Worm (Caenorhabditis elegans) whole organism, L1 larva: Measurements from ENCODE around the gene T16G1.3.

ENCODE experiments used
- C16A3.4 ChIP-seq: fragments of 150-350 bp; optimal IDR thresholded peaks from 2 replicates; lab custom pipeline; 2014; ENCODE audit warnings: missing biosample characterization, missing genetic modification characterization
- C34B4.2 ChIP-seq: sonication (generic microtip); optimal IDR thresholded peaks from 2 replicates; lab custom pipeline; 2017; ENCODE audit warnings: mild to moderate bottlenecking, missing genetic modification characterization, missing compliant biosample characterization
- F16B12.6 ChIP-seq: fragments of 150-350 bp; optimal IDR thresholded peaks from 2 replicates; lab custom pipeline; 2014; ENCODE audit warnings: missing biosample characterization, missing genetic modification characterization
- Y116A8C.19 ChIP-seq: sonication (generic microtip); optimal IDR thresholded peaks from 2 replicates; lab custom pipeline; 2016; ENCODE audit warnings: missing compliant biosample characterization, missing genetic modification characterization, borderline replicate concordance
- aly-2 ChIP-seq: fragments of 150-350 bp; optimal IDR thresholded peaks from 2 replicates; lab custom pipeline; 2014; ENCODE audit warnings: missing biosample characterization, missing genetic modification characterization
- ama-1 ChIP-seq: fragments of 150-350 bp; optimal IDR thresholded peaks from 2 replicates; lab custom pipeline; 2014
- blmp-1 ChIP-seq: fragments of 150-350 bp; optimal IDR thresholded peaks from 2 replicates; lab custom pipeline; 2014; ENCODE audit warnings: missing biosample characterization, missing genetic modification characterization
- ceh-63 ChIP-seq: fragments of 200-800 bp; sonication (Bioruptor generic); optimal IDR thresholded peaks from 2 replicates; lab custom pipeline; 2018; ENCODE audit warnings: mild to moderate bottlenecking, missing genetic modification characterization, missing compliant biosample characterization
- ceh-8 ChIP-seq: fragments of 200-800 bp; sonication (Bioruptor generic); optimal IDR thresholded peaks from 2 replicates; lab custom pipeline; 2018; ENCODE audit warnings: mild to moderate bottlenecking, missing genetic modification characterization, moderate library complexity, missing compliant biosample characterization
- ceh-88 ChIP-seq: fragments of 200-800 bp; sonication (Bioruptor generic); IDR thresholded peaks from 2 replicates; pipeline ENCODE4 v1.3.6; 2022; ENCODE audit warnings: missing genetic modification characterization, missing compliant biosample characterization
- ceh-90 ChIP-seq: sonication (generic microtip); optimal IDR thresholded peaks from 2 replicates; lab custom pipeline; 2016; ENCODE audit warnings: missing genetic modification characterization, missing compliant biosample characterization
- dpl-1 ChIP-seq, 3 experiments: fragments of 150-350 bp in 2 of 3; sonication (generic microtip) in 1 of 3; optimal IDR thresholded peaks; 2 replicates each; lab custom pipeline; 2014 to 2017; ENCODE audit warnings: missing biosample characterization in 3 of 3, missing genetic modification characterization in 3 of 3, missing genetic modification reagents in 3 of 3
- efl-1 ChIP-seq, 4 experiments: fragments of 150-350 bp; optimal IDR thresholded peaks in 3 of 4; peaks in 1 of 4; 1 replicate in 1 of 4; 2 replicates in 3 of 4; lab custom pipeline; 2014; ENCODE audit warnings: missing biosample characterization in 2 of 4, missing genetic modification characterization in 2 of 4, missing genetic modification reagents in 2 of 4
- efl-3 ChIP-seq: fragments of 200-800 bp; sonication (Bioruptor generic); optimal IDR thresholded peaks from 2 replicates; lab custom pipeline; 2018; ENCODE audit warnings: mild to moderate bottlenecking, missing genetic modification characterization, missing compliant biosample characterization
- egl-13 ChIP-seq: sonication (generic microtip); optimal IDR thresholded peaks from 2 replicates; lab custom pipeline; 2016; ENCODE audit warnings: missing genotype, missing genetic modification reagents, missing genetic modification characterization, missing compliant biosample characterization
- egl-27 ChIP-seq, 2 experiments: fragments of 150-350 bp in 1 of 2; sonication (generic microtip); optimal IDR thresholded peaks; 3 replicates each; lab custom pipeline; 2017 to 2018; ENCODE audit warnings: missing biosample characterization in 2 of 2, missing genetic modification characterization in 2 of 2, missing genetic modification reagents in 2 of 2
- fkh-10 ChIP-seq: sonication (generic microtip); optimal IDR thresholded peaks from 2 replicates; lab custom pipeline; 2017; ENCODE audit warnings: missing biosample characterization, missing genetic modification reagents, missing genetic modification characterization
- fkh-4 ChIP-seq: sonication (generic microtip); optimal IDR thresholded peaks from 2 replicates; lab custom pipeline; 2016; ENCODE audit warnings: missing compliant biosample characterization, missing genetic modification characterization, borderline replicate concordance
- fos-1 ChIP-seq: fragments of 150-350 bp; optimal IDR thresholded peaks from 2 replicates; lab custom pipeline; 2014; ENCODE audit warnings: missing biosample characterization, missing genetic modification characterization
- grh-1 ChIP-seq: fragments of 200-800 bp; sonication (Bioruptor generic); IDR thresholded peaks from 2 replicates; pipeline ENCODE4 v1.3.6; 2022; ENCODE audit warnings: missing genetic modification reagents, missing genetic modification characterization, missing compliant biosample characterization
- hlh-17 ChIP-seq: fragments of 200-800 bp; sonication (Bioruptor generic); optimal IDR thresholded peaks from 2 replicates; lab custom pipeline; 2018; ENCODE audit warnings: missing genetic modification characterization, mild to moderate bottlenecking, missing compliant biosample characterization, moderate library complexity, borderline replicate concordance
- irx-1 ChIP-seq: sonication (generic microtip); optimal IDR thresholded peaks from 2 replicates; lab custom pipeline; 2016; ENCODE audit warnings: missing genetic modification characterization, missing compliant biosample characterization
- isw-1 ChIP-seq: fragments of 200-800 bp; sonication (Bioruptor generic); IDR thresholded peaks from 2 replicates; pipeline ENCODE4 v1.3.6; 2022; ENCODE audit warnings: missing genetic modification characterization, missing compliant biosample characterization
- lin-14 ChIP-seq: fragments of 200-800 bp; sonication (Bioruptor generic); optimal IDR thresholded peaks from 2 replicates; lab custom pipeline; 2018; ENCODE audit warnings: mild to moderate bottlenecking, missing genetic modification characterization, moderate library complexity, missing compliant biosample characterization
- lin-15B ChIP-seq: fragments of 150-350 bp; sonication (generic microtip); optimal IDR thresholded peaks from 3 replicates; lab custom pipeline; 2014; ENCODE audit warnings: missing biosample characterization, missing genetic modification characterization
- lin-35 ChIP-seq, 2 experiments: fragments of 150-350 bp; optimal IDR thresholded peaks; 2 replicates each; lab custom pipeline; 2014; ENCODE audit warnings: missing biosample characterization in 2 of 2, missing genetic modification characterization in 2 of 2, missing genetic modification reagents in 2 of 2
- lin-39 ChIP-seq: fragments of 150-350 bp; optimal IDR thresholded peaks from 2 replicates; lab custom pipeline; 2014; ENCODE audit warnings: missing biosample characterization, missing genetic modification reagents, missing genetic modification characterization
- lir-3 ChIP-seq: sonication (generic microtip); optimal IDR thresholded peaks from 2 replicates; lab custom pipeline; 2016; ENCODE audit warnings: mild to moderate bottlenecking, missing genetic modification characterization, moderate library complexity, missing compliant biosample characterization; ENCODE audit not compliant: poor library complexity
- lsy-2 ChIP-seq, 2 experiments: fragments of 150-350 bp; optimal IDR thresholded peaks; 2 replicates each; lab custom pipeline; 2014; ENCODE audit warnings: missing biosample characterization in 2 of 2, missing genetic modification characterization in 2 of 2
- mdl-1 ChIP-seq, 2 experiments: fragments of 150-350 bp; optimal IDR thresholded peaks; 2 replicates each; lab custom pipeline; 2014 to 2017; ENCODE audit warnings: missing biosample characterization in 2 of 2, missing genetic modification characterization in 2 of 2, inconsistent platforms in 1 of 2
- mef-2 ChIP-seq: fragments of 150-350 bp; optimal IDR thresholded peaks from 2 replicates; lab custom pipeline; 2014; ENCODE audit warnings: missing biosample characterization, missing genetic modification characterization
- mep-1 ChIP-seq: fragments of 150-350 bp; optimal IDR thresholded peaks from 2 replicates; lab custom pipeline; 2014; ENCODE audit warnings: missing biosample characterization, missing genetic modification characterization
- nhr-11 ChIP-seq: fragments of 150-350 bp; optimal IDR thresholded peaks from 2 replicates; lab custom pipeline; 2014; ENCODE audit warnings: missing biosample characterization, missing genetic modification characterization
- nhr-12 ChIP-seq: sonication (generic microtip); optimal IDR thresholded peaks from 2 replicates; lab custom pipeline; 2017; ENCODE audit warnings: missing biosample characterization, missing genetic modification characterization
- nhr-19 ChIP-seq: fragments of 200-800 bp; sonication (Bioruptor generic); conservative IDR thresholded peaks from 2 replicates; pipeline ENCODE4 v1.3.6; 2022; ENCODE audit warnings: missing genetic modification characterization, missing compliant biosample characterization
- nhr-28 ChIP-seq: fragments of 150-350 bp; optimal IDR thresholded peaks from 2 replicates; lab custom pipeline; 2014; ENCODE audit warnings: missing biosample characterization, missing genetic modification characterization
- nhr-47 ChIP-seq: sonication (generic microtip); optimal IDR thresholded peaks from 2 replicates; lab custom pipeline; 2016; ENCODE audit warnings: mild to moderate bottlenecking, missing genetic modification characterization, moderate library complexity, missing compliant biosample characterization
- nhr-76 ChIP-seq: sonication (generic microtip); optimal IDR thresholded peaks from 2 replicates; lab custom pipeline; 2017; ENCODE audit warnings: missing biosample characterization, missing genetic modification characterization
- nhr-77 ChIP-seq: fragments of 150-350 bp; optimal IDR thresholded peaks from 2 replicates; lab custom pipeline; 2014; ENCODE audit warnings: missing biosample characterization, missing genetic modification characterization
- nhr-85 ChIP-seq: sonication (generic microtip); peaks from one replicate; lab custom pipeline; 2016; ENCODE audit warnings: missing genetic modification characterization, inconsistent platforms, missing compliant biosample characterization
- nhr-90 ChIP-seq: sonication (generic microtip); optimal IDR thresholded peaks from 2 replicates; lab custom pipeline; 2016; ENCODE audit warnings: mild to moderate bottlenecking, missing genetic modification characterization, missing compliant biosample characterization; ENCODE audit not compliant: poor library complexity
- snpc-4 ChIP-seq: fragments of 150-350 bp; optimal IDR thresholded peaks from 2 replicates; lab custom pipeline; 2014; ENCODE audit warnings: missing biosample characterization, missing genetic modification characterization
- snu-23 ChIP-seq: sonication (generic microtip); optimal IDR thresholded peaks from 2 replicates; lab custom pipeline; 2016; ENCODE audit warnings: missing genetic modification characterization, missing compliant biosample characterization
- sox-4 ChIP-seq: sonication (generic microtip); optimal IDR thresholded peaks from 2 replicates; lab custom pipeline; 2016; ENCODE audit warnings: missing genetic modification characterization, missing compliant biosample characterization
- sup-37 ChIP-seq: fragments of 200-800 bp; sonication (Bioruptor generic); optimal IDR thresholded peaks from 2 replicates; lab custom pipeline; 2018; ENCODE audit warnings: mild to moderate bottlenecking, missing genetic modification characterization, missing compliant biosample characterization
- swsn-7 ChIP-seq: sonication (generic microtip); optimal IDR thresholded peaks from 2 replicates; lab custom pipeline; 2016; ENCODE audit warnings: missing genetic modification characterization, missing compliant biosample characterization
- tbx-2 ChIP-seq: sonication (generic microtip); optimal IDR thresholded peaks from 2 replicates; lab custom pipeline; 2016; ENCODE audit warnings: missing genetic modification characterization, missing compliant biosample characterization
- tlp-1 ChIP-seq: fragments of 150-350 bp; optimal IDR thresholded peaks from 2 replicates; lab custom pipeline; 2014; ENCODE audit warnings: missing biosample characterization, missing genetic modification characterization
- unc-130 ChIP-seq: fragments of 150-350 bp; optimal IDR thresholded peaks from 2 replicates; lab custom pipeline; 2017; ENCODE audit warnings: missing biosample characterization, missing genetic modification characterization, inconsistent platforms
- unc-62 ChIP-seq: fragments of 150-350 bp; optimal IDR thresholded peaks from 2 replicates; lab custom pipeline; 2014; ENCODE audit warnings: missing biosample characterization, missing genetic modification reagents, missing genetic modification characterization
- unc-86 ChIP-seq: sonication (generic microtip); optimal IDR thresholded peaks from 2 replicates; lab custom pipeline; 2016; ENCODE audit warnings: missing genetic modification characterization, missing compliant biosample characterization
- vab-15 ChIP-seq: sonication (generic microtip); optimal IDR thresholded peaks from 2 replicates; lab custom pipeline; 2017; ENCODE audit warnings: missing genotype, mild to moderate bottlenecking, missing genetic modification characterization, missing compliant biosample characterization
- zip-4 ChIP-seq: fragments of 200-800 bp; sonication (Bioruptor generic); optimal IDR thresholded peaks from 2 replicates; lab custom pipeline; 2018; ENCODE audit warnings: mild to moderate bottlenecking, missing genetic modification characterization, moderate library complexity, missing compliant biosample characterization

The T16G1.3 gene

DNA sequence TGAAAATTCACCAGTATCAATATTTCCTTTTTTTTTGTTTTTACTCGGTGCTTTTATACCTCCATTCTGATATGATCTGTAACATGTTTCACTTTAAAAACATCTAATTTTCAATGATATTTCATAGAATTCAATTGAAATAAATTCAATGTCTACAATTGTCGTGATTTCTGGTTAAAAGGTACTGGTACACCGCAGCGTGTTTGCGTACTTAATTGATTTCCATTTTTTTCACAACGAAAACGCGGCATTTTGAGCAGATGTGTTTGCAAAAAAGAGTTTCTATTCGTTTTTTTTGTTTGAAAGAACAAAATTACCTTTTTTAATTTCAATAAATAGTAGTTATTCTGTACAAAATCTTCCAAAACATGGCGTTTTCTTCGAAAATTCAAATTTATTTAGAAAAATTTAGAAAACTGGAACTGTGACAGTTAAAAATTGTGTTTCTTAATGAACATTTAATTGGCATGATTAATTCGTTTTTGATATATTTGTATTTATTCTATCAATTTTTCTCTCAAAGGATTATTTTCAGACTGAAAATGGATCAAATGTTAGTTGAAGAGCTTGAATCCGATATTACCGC is 26.5 kb upstream of the T16G1.3 start, which contains the start of gene pnn-1:
Gene pnn-1, plus strand, starts transcription at position 536 of the 586 bp plus-strand sequence.
- TF ChIP-seq nhr-47 (tag; lab: Kevin White, UChicago) (peak; percentile 37), egl-27 (tag; optimal IDR thresholded peaks at IDR 0.05; lab: Kevin White, UChicago) (no peak), fkh-10 (GFP tag; lab: Kevin White, UChicago) (no peak), nhr-76 (tag; lab: Kevin White, UChicago) (no peak), tlp-1 (tag; lab: Kevin White, UChicago) (no peak), lin-35 (GFP tag; optimal IDR thresholded peaks at IDR 0.05; lab: Kevin White, UChicago) (peak; percentile 28 to 63), lsy-2 (tag; optimal IDR thresholded peaks at IDR 0.05; lab: Kevin White, UChicago) (peak; percentile 71 to 86), hlh-17 (no peak), nhr-85 (tag; lab: Kevin White, UChicago) (no peak), aly-2 (tag; lab: Kevin White, UChicago) (no peak), unc-86 (tag; lab: Kevin White, UChicago) (no peak), Y116A8C.19 (tag; lab: Kevin White, UChicago) (no peak), ceh-90 (no peak), ceh-63 (GFP tag; lab: Kevin White, UChicago) (no peak), snu-23 (GFP tag; lab: Kevin White, UChicago) (peak; percentile 45), vab-15 (tag; lab: Kevin White, UChicago) (no peak), efl-1 (optimal IDR thresholded peaks at IDR 0.05; lab: Kevin White, UChicago) (peak; percentile 40 to 58), efl-1 (GFP tag; optimal IDR thresholded peaks at IDR 0.05 in 1 of 2; lab: Kevin White, UChicago) (peak; percentile 49 to 95), lir-3 (tag; lab: Kevin White, UChicago) (no peak), sup-37 (GFP tag; lab: Kevin White, UChicago) (no peak), mep-1 (tag; lab: Kevin White, UChicago) (peak; percentile 58), irx-1 (tag; lab: Kevin White, UChicago) (no peak), isw-1 (GFP tag; lab: Robert Waterston, UW) (no peak), unc-62 (GFP tag; lab: Kevin White, UChicago) (no peak), snpc-4 (tag; lab: Kevin White, UChicago) (no peak), swsn-7 (tag; lab: Kevin White, UChicago) (no peak), nhr-19 (GFP tag; lab: Robert Waterston, UW) (no peak), sox-4 (tag; lab: Kevin White, UChicago) (no peak), ama-1 (lab: Kevin White, UChicago) (no peak), lin-15B (tag; lab: Kevin White, UChicago) (no peak), lin-14 (GFP tag; lab: Kevin White, UChicago) (peak; percentile 37), fkh-4 (tag; lab: Kevin White, UChicago) (no peak), grh-1 (no peak), unc-130 (no peak), C16A3.4 (tag; lab: Kevin White, UChicago) (peak; percentile 44), fos-1 (tag; lab: Kevin White, UChicago) (no peak), blmp-1 (tag; lab: Kevin White, UChicago) (peak; percentile 41), C34B4.2 (tag; lab: Kevin White, UChicago) (no peak), tbx-2 (tag; lab: Kevin White, UChicago) (peak; percentile 12), F16B12.6 (tag; lab: Kevin White, UChicago) (peak; percentile 87), mef-2 (tag; lab: Kevin White, UChicago) (no peak), efl-3 (GFP tag; lab: Kevin White, UChicago) (no peak), egl-13 (no peak), nhr-28 (tag; lab: Kevin White, UChicago) (no peak), nhr-11 (tag; lab: Kevin White, UChicago) (no peak), mdl-1 (tag; optimal IDR thresholded peaks at IDR 0.05; lab: Kevin White, UChicago) (no peak), nhr-90 (tag; lab: Kevin White, UChicago) (no peak), ceh-88 (no peak), ceh-8 (GFP tag; lab: Kevin White, UChicago) (no peak), nhr-12 (tag; lab: Kevin White, UChicago) (no peak), nhr-77 (tag; lab: Kevin White, UChicago) (no peak), zip-4 (no peak), lin-39 (tag; lab: Kevin White, UChicago) (no peak), dpl-1 (GFP tag; optimal IDR thresholded peaks at IDR 0.05; lab: Kevin White, UChicago) (peak; percentile 29 to 69 (median 63))
